Worm (Caenorhabditis elegans) whole organism, late embryonic: ENCODE data around the gene odr-3.

Experiments used
- C08G9.2 ChIP-seq: sonication (generic microtip); optimal IDR thresholded peaks from 2 replicates; lab custom pipeline; 2016; ENCODE audit warnings: mild to moderate bottlenecking, missing genetic modification characterization, moderate library complexity, missing compliant biosample characterization
- C38D4.7 ChIP-seq: fragments of 200-800 bp; sonication (Bioruptor generic); optimal IDR thresholded peaks from 2 replicates; lab custom pipeline; 2018; ENCODE audit warnings: mild to moderate bottlenecking, missing genetic modification characterization, moderate library complexity, missing compliant biosample characterization
- K02D7.2 ChIP-seq: sonication (generic microtip); optimal IDR thresholded peaks from 2 replicates; lab custom pipeline; 2017; ENCODE audit warnings: mild to moderate bottlenecking, missing genetic modification characterization, missing compliant biosample characterization
- ama-1 ChIP-seq: fragments of 150-350 bp; optimal IDR thresholded peaks from 2 replicates; lab custom pipeline; 2014
- ceh-18 ChIP-seq: sonication (generic microtip); optimal IDR thresholded peaks from 2 replicates; lab custom pipeline; 2016; ENCODE audit warnings: missing genetic modification characterization, missing compliant biosample characterization
- ceh-22 ChIP-seq: sonication (generic microtip); optimal IDR thresholded peaks from 2 replicates; lab custom pipeline; 2017; ENCODE audit warnings: missing biosample characterization, missing genetic modification characterization
- dmd-4 ChIP-seq: sonication (generic microtip); optimal IDR thresholded peaks from 2 replicates; lab custom pipeline; 2016; ENCODE audit warnings: borderline replicate concordance, missing genetic modification characterization, missing compliant biosample characterization
- fkh-10 ChIP-seq: fragments of 150-350 bp; optimal IDR thresholded peaks from 2 replicates; lab custom pipeline; 2014; ENCODE audit warnings: missing biosample characterization, missing genetic modification reagents, missing genetic modification characterization
- gmeb-2 ChIP-seq: sonication (generic microtip); optimal IDR thresholded peaks from 2 replicates; lab custom pipeline; 2016; ENCODE audit warnings: missing genetic modification characterization, inconsistent platforms, missing compliant biosample characterization
- nfya-1 ChIP-seq: sonication (generic microtip); optimal IDR thresholded peaks from 2 replicates; lab custom pipeline; 2017; ENCODE audit warnings: missing genetic modification characterization, mild to moderate bottlenecking, missing compliant biosample characterization, antibody characterized with exemption, moderate library complexity
- nhr-11 ChIP-seq: fragments of 150-350 bp; optimal IDR thresholded peaks from 2 replicates; lab custom pipeline; 2014; ENCODE audit warnings: missing biosample characterization, missing genetic modification characterization
- pha-4 ChIP-seq: fragments of 150-350 bp; optimal IDR thresholded peaks from 2 replicates; lab custom pipeline; 2018; ENCODE audit warnings: missing biosample characterization, missing genetic modification reagents, missing genetic modification characterization

- TF ChIP-seq gmeb-2 (tag; lab: Kevin White, UChicago) (no peak), ama-1 (lab: Kevin White, UChicago) (no peak), pha-4 (no peak), K02D7.2 (no peak), C08G9.2 (tag; lab: Kevin White, UChicago) (no peak), ceh-18 (tag; lab: Kevin White, UChicago) (no peak), fkh-10 (GFP tag; lab: Kevin White, UChicago) (no peak), ceh-22 (tag; lab: Kevin White, UChicago) (no peak), nfya-1 (tag; lab: Kevin White, UChicago) (no peak), nhr-11 (tag; lab: Kevin White, UChicago) (no peak), dmd-4 (tag; lab: Kevin White, UChicago) (no peak), C38D4.7 (GFP tag; lab: Kevin White, UChicago) (no peak)
Observed at ce11 chrV:13197823-13198222, 51.5 kb downstream of the odr-3 start, which contains the start of gene F57B1.9.
